Worm (Caenorhabditis elegans) whole organism, L2 larva: ENCODE results near the gene unc-68.

ENCODE experiments used
- C34F6.9 ChIP-seq: fragments of 150-350 bp; optimal IDR thresholded peaks from 2 replicates; lab custom pipeline; 2014; ENCODE audit warnings: missing biosample characterization, missing genetic modification characterization
- Y55F3AM.14 ChIP-seq: fragments of 200-800 bp; sonication (Bioruptor generic); optimal IDR thresholded peaks from 2 replicates; lab custom pipeline; 2018; ENCODE audit warnings: mild to moderate bottlenecking, missing genetic modification characterization, missing compliant biosample characterization
- ZK546.5 ChIP-seq: sonication (generic microtip); optimal IDR thresholded peaks from 2 replicates; lab custom pipeline; 2017; ENCODE audit warnings: missing biosample characterization, missing genetic modification characterization
- alr-1 ChIP-seq: fragments of 150-350 bp; optimal IDR thresholded peaks from 2 replicates; lab custom pipeline; 2014; ENCODE audit warnings: missing biosample characterization, missing genetic modification characterization
- aly-2 ChIP-seq: fragments of 150-350 bp; optimal IDR thresholded peaks from 2 replicates; lab custom pipeline; 2014; ENCODE audit warnings: missing biosample characterization, missing genetic modification characterization
- blmp-1 ChIP-seq: sonication (generic microtip); optimal IDR thresholded peaks from 2 replicates; lab custom pipeline; 2017; ENCODE audit warnings: missing genetic modification characterization, mild to moderate bottlenecking, missing compliant biosample characterization, antibody characterized with exemption, moderate library complexity; ENCODE audit not compliant: insufficient read depth
- ceh-16 ChIP-seq: fragments of 150-350 bp; optimal IDR thresholded peaks from 2 replicates; lab custom pipeline; 2014; ENCODE audit warnings: missing biosample characterization, missing genetic modification characterization
- ceh-82 ChIP-seq: fragments of 150-350 bp; optimal IDR thresholded peaks from 2 replicates; lab custom pipeline; 2014; ENCODE audit warnings: missing biosample characterization, missing genetic modification characterization
- dmd-4 ChIP-seq: sonication (generic microtip); optimal IDR thresholded peaks from 2 replicates; lab custom pipeline; 2017; ENCODE audit warnings: missing biosample characterization, missing genetic modification characterization
- egl-27 ChIP-seq: sonication (generic microtip); optimal IDR thresholded peaks from 3 replicates; lab custom pipeline; 2017; ENCODE audit warnings: missing biosample characterization, missing genetic modification reagents, missing genetic modification characterization
- elt-1 ChIP-seq: fragments of 150-350 bp; optimal IDR thresholded peaks from 2 replicates; lab custom pipeline; 2014; ENCODE audit warnings: missing biosample characterization, missing genetic modification characterization
- elt-3 ChIP-seq: sonication (generic microtip); optimal IDR thresholded peaks from 2 replicates; lab custom pipeline; 2017; ENCODE audit warnings: missing biosample characterization, missing genetic modification characterization
- fos-1 ChIP-seq: fragments of 150-350 bp; optimal IDR thresholded peaks from 2 replicates; lab custom pipeline; 2014; ENCODE audit warnings: missing biosample characterization, missing genetic modification characterization
- gmeb-1 ChIP-seq: fragments of 150-350 bp; optimal IDR thresholded peaks from 2 replicates; lab custom pipeline; 2014; ENCODE audit warnings: missing biosample characterization, missing genetic modification characterization
- lin-11 ChIP-seq: fragments of 150-350 bp; sonication (generic microtip); optimal IDR thresholded peaks from 2 replicates; lab custom pipeline; 2014; ENCODE audit warnings: missing biosample characterization, missing genetic modification characterization, inconsistent platforms, mixed read lengths
- lin-39 ChIP-seq: fragments of 150-350 bp; optimal IDR thresholded peaks from 2 replicates; lab custom pipeline; 2014; ENCODE audit warnings: missing biosample characterization, missing genetic modification reagents, missing genetic modification characterization
- lsy-2 ChIP-seq, 2 experiments: fragments of 150-350 bp in 1 of 2; sonication (generic microtip) in 1 of 2; optimal IDR thresholded peaks; 2 replicates each; lab custom pipeline; 2014 to 2017; ENCODE audit warnings: missing biosample characterization in 2 of 2, missing genetic modification characterization in 2 of 2
- mbf-1 ChIP-seq: sonication (generic microtip); optimal IDR thresholded peaks from 2 replicates; lab custom pipeline; 2017; ENCODE audit warnings: missing biosample characterization, missing genetic modification characterization
- mdl-1 ChIP-seq, 2 experiments: fragments of 150-350 bp in 1 of 2; sonication (generic microtip) in 1 of 2; optimal IDR thresholded peaks; 2 replicates each; lab custom pipeline; 2017; ENCODE audit warnings: missing biosample characterization in 2 of 2, missing genetic modification characterization in 2 of 2
- nhr-10 ChIP-seq: sonication (generic microtip); optimal IDR thresholded peaks from 2 replicates; lab custom pipeline; 2017; ENCODE audit warnings: missing biosample characterization, missing genetic modification characterization
- nhr-21 ChIP-seq: fragments of 150-350 bp; optimal IDR thresholded peaks from 2 replicates; lab custom pipeline; 2014; ENCODE audit warnings: missing biosample characterization, missing genetic modification characterization
- nhr-23 ChIP-seq: fragments of 150-350 bp; optimal IDR thresholded peaks from 2 replicates; lab custom pipeline; 2014; ENCODE audit warnings: missing biosample characterization, missing genetic modification reagents, missing genetic modification characterization
- nhr-237 ChIP-seq: fragments of 150-350 bp; optimal IDR thresholded peaks from 2 replicates; lab custom pipeline; 2014; ENCODE audit warnings: missing biosample characterization, missing genetic modification characterization
- nhr-25 ChIP-seq: fragments of 150-350 bp; sonication (generic microtip); optimal IDR thresholded peaks from 3 replicates; lab custom pipeline; 2014; ENCODE audit warnings: missing biosample characterization, missing genetic modification characterization
- nhr-6 ChIP-seq: fragments of 150-350 bp; optimal IDR thresholded peaks from 2 replicates; lab custom pipeline; 2014; ENCODE audit warnings: missing biosample characterization, missing genetic modification characterization
- nhr-77 ChIP-seq: fragments of 150-350 bp; optimal IDR thresholded peaks from 2 replicates; lab custom pipeline; 2014; ENCODE audit warnings: missing biosample characterization, missing genetic modification characterization
- peb-1 ChIP-seq: fragments of 150-350 bp; optimal IDR thresholded peaks from 2 replicates; lab custom pipeline; 2014; ENCODE audit warnings: missing biosample characterization, missing genetic modification characterization
- sma-3 ChIP-seq: sonication (generic microtip); optimal IDR thresholded peaks from 2 replicates; lab custom pipeline; 2016; ENCODE audit warnings: missing genetic modification reagents, missing genetic modification characterization, missing compliant biosample characterization
- sma-9 ChIP-seq, 2 experiments: fragments of 150-350 bp in 1 of 2; sonication (generic microtip) in 1 of 2; optimal IDR thresholded peaks; 2 replicates each; lab custom pipeline; 2014 to 2016; ENCODE audit warnings: missing genetic modification characterization in 2 of 2, mild to moderate bottlenecking in 1 of 2, missing biosample characterization in 1 of 2, missing compliant biosample characterization in 1 of 2, missing genetic modification reagents in 1 of 2, moderate library complexity in 1 of 2
- unc-39 ChIP-seq: fragments of 150-350 bp; optimal IDR thresholded peaks from 2 replicates; lab custom pipeline; 2014; ENCODE audit warnings: missing biosample characterization, missing genetic modification characterization
- unc-55 ChIP-seq: fragments of 150-350 bp; sonication (generic microtip); optimal IDR thresholded peaks from 3 replicates; lab custom pipeline; 2014; ENCODE audit warnings: missing biosample characterization, missing genetic modification reagents, missing genetic modification characterization
- zag-1 ChIP-seq: fragments of 150-350 bp; optimal IDR thresholded peaks from 2 replicates; lab custom pipeline; 2014; ENCODE audit warnings: missing biosample characterization, missing genetic modification characterization
- ztf-4 ChIP-seq: fragments of 150-350 bp; optimal IDR thresholded peaks from 2 replicates; lab custom pipeline; 2014; ENCODE audit warnings: missing biosample characterization, missing genetic modification characterization

The unc-68 gene

DNA sequence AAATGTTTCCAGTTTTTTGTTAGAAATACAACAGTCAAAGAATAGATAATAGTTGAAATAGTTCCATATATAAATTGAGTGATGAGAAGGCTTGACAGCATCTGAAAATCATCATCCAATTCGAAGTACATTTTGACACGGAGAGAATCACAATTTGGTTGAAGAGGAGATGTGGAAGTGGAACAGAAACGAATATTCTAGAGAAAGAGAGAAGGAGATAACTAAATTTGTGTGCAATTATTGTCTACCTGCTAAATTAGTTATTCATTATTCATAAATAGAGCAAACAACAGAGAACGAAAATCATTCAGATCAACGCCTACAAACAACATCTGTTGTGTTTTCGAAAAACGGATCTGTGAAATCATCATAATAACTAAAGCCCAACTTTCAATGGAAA, 25.0 kb upstream of the unc-68 start, which contains the start of gene srg-31:
Gene srg-31 (minus strand): TSS at position 101 of the 400 bp plus-strand sequence.
- no peak for TF ChIP-seq lsy-2 (tag; optimal IDR thresholded peaks at IDR 0.05; lab: Kevin White, UChicago)
- no peak for TF ChIP-seq aly-2
- TF ChIP-seq zag-1 (tag; lab: Kevin White, UChicago): no peak
- no peak for TF ChIP-seq sma-3 (GFP tag; lab: Kevin White, UChicago)
- no peak for TF ChIP-seq ceh-82 (tag; lab: Kevin White, UChicago)
- no peak for TF ChIP-seq alr-1
- TF ChIP-seq nhr-23 (tag; lab: Kevin White, UChicago): no peak
- no peak for TF ChIP-seq nhr-21 (tag; lab: Kevin White, UChicago)
- no peak for TF ChIP-seq Y55F3AM.14 (GFP tag; lab: Kevin White, UChicago)
- TF ChIP-seq nhr-6 (tag; lab: Kevin White, UChicago): no peak
- no peak for TF ChIP-seq elt-3 (tag; lab: Kevin White, UChicago)
- no peak for TF ChIP-seq peb-1 (tag; lab: Kevin White, UChicago)

ce11 chrV:6951306-6951705, 22.5 kb upstream of the unc-68 start, which contains the start of gene T07H8.11:
Gene T07H8.11 (minus strand): TSS chrV:6951406.
- no peak for TF ChIP-seq peb-1 (tag; lab: Kevin White, UChicago)
- no peak for TF ChIP-seq dmd-4 (tag; lab: Kevin White, UChicago)
- TF ChIP-seq ZK546.5 (tag; lab: Kevin White, UChicago): no peak
- TF ChIP-seq nhr-237: no peak
- no peak for TF ChIP-seq unc-39 (tag; lab: Kevin White, UChicago)
- no peak for TF ChIP-seq unc-55 (GFP tag; lab: Kevin White, UChicago)
- no peak for TF ChIP-seq nhr-77 (tag; lab: Kevin White, UChicago)
- no peak for TF ChIP-seq mdl-1 (tag; optimal IDR thresholded peaks at IDR 0.05; lab: Kevin White, UChicago)
- no peak for TF ChIP-seq nhr-21 (tag; lab: Kevin White, UChicago)
- TF ChIP-seq ztf-4 (tag; lab: Kevin White, UChicago): no peak
- TF ChIP-seq nhr-25 (tag; lab: Kevin White, UChicago): no peak
- no peak for TF ChIP-seq elt-1 (tag; lab: Kevin White, UChicago)
- no peak for TF ChIP-seq sma-3 (GFP tag; lab: Kevin White, UChicago)
- TF ChIP-seq egl-27: no peak
- TF ChIP-seq mbf-1 (tag; lab: Kevin White, UChicago): no peak
- TF ChIP-seq, all 48 proteins: peak for 0

- TF ChIP-seq peb-1 (tag; lab: Kevin White, UChicago) (no peak), mdl-1 (tag; optimal IDR thresholded peaks at IDR 0.05; lab: Kevin White, UChicago) (no peak)
Observed at ce11 chrV:6949770-6950169, 20.9 kb upstream of the unc-68 start, which contains the start of gene Y57E12B.11. Gene Y57E12B.11 (minus strand): TSS chrV:6949870.

DNA sequence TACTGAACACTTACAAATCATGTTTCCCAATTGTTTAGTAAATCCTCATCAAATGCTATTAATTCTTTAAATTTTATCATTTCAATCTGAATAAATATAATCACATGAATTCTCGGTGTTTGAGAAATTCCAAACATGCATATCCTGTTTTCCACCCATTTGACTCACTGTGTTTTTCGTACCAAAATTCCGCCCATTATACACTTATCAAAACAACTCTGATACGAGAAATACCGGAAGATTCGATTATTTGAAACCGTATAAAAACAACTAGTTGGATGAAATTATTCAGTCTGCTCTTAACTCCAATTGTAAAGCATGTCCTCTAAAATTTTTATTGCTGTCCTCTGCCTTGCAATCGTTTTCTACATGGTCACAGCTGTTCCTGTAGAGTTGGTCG, 19.4 kb upstream of the unc-68 start, which contains the start of gene Y57E12B.1:
Gene Y57E12B.1 (plus strand): TSS at position 301 of the 400 bp plus-strand sequence.
- TF ChIP-seq fos-1 (tag; lab: Kevin White, UChicago) (no peak), Y55F3AM.14 (GFP tag; lab: Kevin White, UChicago) (no peak), nhr-23 (tag; lab: Kevin White, UChicago) (no peak)

- TF ChIP-seq gmeb-1 (tag; lab: Kevin White, UChicago) (no peak), aly-2 (no peak), C34F6.9 (tag; lab: Kevin White, UChicago) (no peak), nhr-10 (no peak), sma-9 (GFP tag; optimal IDR thresholded peaks at IDR 0.05; lab: Kevin White, UChicago) (no peak), sma-9 (tag; optimal IDR thresholded peaks at IDR 0.05; lab: Kevin White, UChicago) (no peak), blmp-1 (no peak), Y55F3AM.14 (GFP tag; lab: Kevin White, UChicago) (no peak), unc-55 (GFP tag; lab: Kevin White, UChicago) (no peak), lin-39 (tag; lab: Kevin White, UChicago) (no peak), zag-1 (tag; lab: Kevin White, UChicago) (no peak), lin-11 (no peak), nhr-77 (tag; lab: Kevin White, UChicago) (no peak), ceh-16 (tag; lab: Kevin White, UChicago) (no peak), lsy-2 (tag; optimal IDR thresholded peaks at IDR 0.05; lab: Kevin White, UChicago) (no peak)
Observed at ce11 chrV:6947442-6947841, 18.6 kb upstream of the unc-68 start, which contains the start of gene Y57E12B.4. Gene Y57E12B.4 (minus strand): TSS chrV:6947542.
